Worm (Caenorhabditis elegans): ENCODE results near the gene ZK262.2.

DNA sequence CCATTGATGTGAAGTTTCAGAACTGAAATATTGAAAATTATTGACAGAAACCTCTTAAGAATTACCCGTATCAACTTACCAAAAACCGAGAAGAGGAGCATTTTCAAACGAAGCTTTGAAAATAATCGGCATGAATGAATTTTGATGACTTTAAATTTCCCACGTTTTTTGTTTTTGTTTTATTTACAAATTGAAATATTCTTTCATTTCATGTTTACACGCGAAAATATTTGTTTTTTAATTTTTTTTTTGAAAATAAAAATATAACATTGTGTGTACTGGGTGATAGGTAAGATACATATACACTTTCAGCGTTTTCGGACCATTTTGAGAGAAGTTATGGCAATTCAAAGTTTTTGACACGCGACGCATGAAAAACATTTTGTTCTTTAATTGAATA, 17.1 kb downstream of the ZK262.2 start, which contains the start of gene Y51A2B.9:
- TF ChIP-seq skn-1 (tag; optimal IDR thresholded peaks at IDR 0.05) (no peak), gei-8 (GFP tag; optimal IDR thresholded peaks at IDR 0.05) (no peak), pha-4 (GFP tag; IDR thresholded peaks at IDR 0.05) (no peak), pha-4 (tag; optimal IDR thresholded peaks at IDR 0.05) (no peak), lsy-2 (tag; optimal IDR thresholded peaks at IDR 0.05) (no peak), daf-8 (GFP tag; IDR thresholded peaks at IDR 0.05) (no peak), nhr-48 (tag; optimal IDR thresholded peaks at IDR 0.05) (no peak), hlh-11 (tag; optimal IDR thresholded peaks at IDR 0.05) (no peak), attf-4 (tag; optimal IDR thresholded peaks at IDR 0.05) (no peak), Y75B8A.6 (GFP tag; IDR thresholded peaks at IDR 0.05) (no peak), zip-2 (tag; optimal IDR thresholded peaks at IDR 0.05) (no peak), F49E8.2 (tag; optimal IDR thresholded peaks at IDR 0.05; ENCODE audit: borderline replicate concordance) (no peak), unc-62 (GFP tag; optimal IDR thresholded peaks at IDR 0.05 in 1 of 2) (no peak), unc-62 (tag; optimal IDR thresholded peaks at IDR 0.05) (no peak)
